Worm (Caenorhabditis elegans) whole organism, young adult: ENCODE data around the gene C06E7.4.

Experiments
- B0261.1 ChIP-seq: sonication (generic microtip); optimal IDR thresholded peaks from 2 replicates; lab custom pipeline; 2016; ENCODE audit warnings: mild to moderate bottlenecking, missing genetic modification characterization, moderate library complexity, missing compliant biosample characterization
- C17E4.6 ChIP-seq: fragments of 200-800 bp; sonication (Bioruptor generic); IDR thresholded peaks from 2 replicates; pipeline ENCODE4 v1.3.6; 2022; ENCODE audit warnings: missing genetic modification reagents, missing genetic modification characterization, missing compliant biosample characterization
- F37B4.10 ChIP-seq: fragments of 200-800 bp; sonication (Bioruptor generic); IDR thresholded peaks from 2 replicates; pipeline ENCODE4 v1.3.6; 2022; ENCODE audit warnings: missing genetic modification characterization, missing compliant biosample characterization
- F39B2.1 ChIP-seq: fragments of 200-800 bp; sonication (Bioruptor generic); IDR thresholded peaks from 2 replicates; pipeline ENCODE4 v1.3.6; 2022; ENCODE audit warnings: missing genetic modification reagents, missing genetic modification characterization, missing compliant biosample characterization
- F49E8.2 ChIP-seq: sonication (generic microtip); optimal IDR thresholded peaks from 3 replicates; lab custom pipeline; 2017; ENCODE audit warnings: missing genetic modification characterization, mild to moderate bottlenecking, missing compliant biosample characterization, antibody characterized with exemption, moderate library complexity; ENCODE audit not compliant: insufficient read depth
- Y95B8A.8 ChIP-seq: fragments of 200-800 bp; sonication (Bioruptor generic); IDR thresholded peaks from 2 replicates; pipeline ENCODE4 v1.3.6; 2022; ENCODE audit warnings: missing genetic modification reagents, missing genetic modification characterization, missing compliant biosample characterization
- ama-1 ChIP-seq, 3 experiments: fragments of 150-350 bp in 1 of 3; sonication (generic microtip) in 2 of 3; optimal IDR thresholded peaks; 2 replicates each; lab custom pipeline; 2014 to 2018; ENCODE audit warnings: missing biosample characterization in 2 of 3, missing genetic modification characterization in 2 of 3, missing genetic modification reagents in 2 of 3
- cebp-1 ChIP-seq, 2 experiments: fragments of 200-800 bp in 1 of 2; sonication (Bioruptor generic) in 1 of 2; sonication (generic microtip) in 1 of 2; IDR thresholded peaks in 1 of 2; optimal IDR thresholded peaks in 1 of 2; 2 replicates each; pipeline versions ENCODE4 v1.3.6 to Lab custom; 2017 to 2022; ENCODE audit warnings: missing compliant biosample characterization in 2 of 2, missing genetic modification characterization in 2 of 2, mild to moderate bottlenecking in 1 of 2, missing genetic modification reagents in 1 of 2, moderate library complexity in 1 of 2
- ceh-79 ChIP-seq: sonication (generic microtip); optimal IDR thresholded peaks from 2 replicates; lab custom pipeline; 2017; ENCODE audit warnings: mild to moderate bottlenecking, missing genetic modification characterization, missing compliant biosample characterization
- dpff-1 ChIP-seq: sonication (generic microtip); optimal IDR thresholded peaks from 2 replicates; lab custom pipeline; 2017; ENCODE audit warnings: mild to moderate bottlenecking, missing genetic modification characterization, missing compliant biosample characterization
- efl-1 ChIP-seq: fragments of 150-350 bp; optimal IDR thresholded peaks from 2 replicates; lab custom pipeline; 2014; ENCODE audit warnings: missing biosample characterization, missing genetic modification reagents, missing genetic modification characterization
- ets-4 ChIP-seq: fragments of 200-800 bp; sonication (Bioruptor generic); optimal IDR thresholded peaks from 2 replicates; lab custom pipeline; 2018; ENCODE audit warnings: mild to moderate bottlenecking, missing genetic modification characterization, missing compliant biosample characterization
- hmg-1.2 ChIP-seq: fragments of 200-800 bp; sonication (Bioruptor generic); IDR thresholded peaks from 2 replicates; pipeline ENCODE4 v1.3.6; 2022; ENCODE audit warnings: missing genetic modification reagents, missing genetic modification characterization, missing compliant biosample characterization
- hrde-1 ChIP-seq: sonication (generic microtip); optimal IDR thresholded peaks from 2 replicates; lab custom pipeline; 2016; ENCODE audit warnings: missing genetic modification characterization, mild to moderate bottlenecking, missing compliant biosample characterization, moderate library complexity, missing genotype, missing genetic modification reagents, borderline replicate concordance
- hsf-1 ChIP-seq: fragments of 200-800 bp; sonication (Bioruptor generic); IDR thresholded peaks from 2 replicates; pipeline ENCODE4 v1.3.6; 2022; ENCODE audit warnings: missing genetic modification reagents, missing genetic modification characterization, missing compliant biosample characterization
- let-526 ChIP-seq: fragments of 200-800 bp; sonication (Bioruptor generic); IDR thresholded peaks from 2 replicates; pipeline ENCODE4 v1.3.6; 2022; ENCODE audit warnings: missing genetic modification reagents, missing genetic modification characterization, missing compliant biosample characterization
- lin-54 ChIP-seq: fragments of 200-800 bp; sonication (Bioruptor generic); optimal IDR thresholded peaks from 2 replicates; lab custom pipeline; 2018; ENCODE audit warnings: mild to moderate bottlenecking, missing genetic modification characterization, missing compliant biosample characterization
- lir-1 ChIP-seq: fragments of 200-800 bp; sonication (Bioruptor generic); conservative IDR thresholded peaks from 2 replicates; pipeline ENCODE4 v1.3.6; 2022; ENCODE audit warnings: missing genetic modification reagents, missing genetic modification characterization, missing compliant biosample characterization
- madf-3 ChIP-seq: fragments of 200-800 bp; sonication (Bioruptor generic); IDR thresholded peaks from 2 replicates; pipeline ENCODE4 v1.3.6; 2022; ENCODE audit warnings: missing genetic modification reagents, missing genetic modification characterization, missing compliant biosample characterization
- nhr-179 ChIP-seq: sonication (generic microtip); optimal IDR thresholded peaks from 2 replicates; lab custom pipeline; 2016; ENCODE audit warnings: mild to moderate bottlenecking, missing genetic modification characterization, missing compliant biosample characterization
- nhr-90 ChIP-seq: sonication (generic microtip); optimal IDR thresholded peaks from 2 replicates; lab custom pipeline; 2016; ENCODE audit warnings: missing genotype, mild to moderate bottlenecking, missing genetic modification characterization, missing compliant biosample characterization
- rec-8 ChIP-seq, 2 experiments: sonication (generic microtip); optimal IDR thresholded peaks; 2 replicates each; lab custom pipeline; 2016; ENCODE audit warnings: mild to moderate bottlenecking in 2 of 2, missing genetic modification characterization in 2 of 2, missing genetic modification reagents in 2 of 2, missing genotype in 2 of 2, missing biosample characterization in 1 of 2, missing compliant biosample characterization in 1 of 2, moderate library complexity in 1 of 2
- rpc-1 ChIP-seq, 2 experiments: fragments of 150-350 bp in 1 of 2; sonication (generic microtip) in 1 of 2; optimal IDR thresholded peaks; 2 replicates each; lab custom pipeline; 2014 to 2018; ENCODE audit warnings: missing biosample characterization in 1 of 2, missing genetic modification characterization in 1 of 2, missing genetic modification reagents in 1 of 2, missing genotype in 1 of 2
- sdz-38 ChIP-seq: sonication (generic microtip); optimal IDR thresholded peaks from 2 replicates; lab custom pipeline; 2016; ENCODE audit warnings: missing genotype, missing genetic modification characterization, missing compliant biosample characterization
- snpc-4 ChIP-seq, 5 experiments: fragments of 150-350 bp in 1 of 5; sonication (generic microtip) in 4 of 5; optimal IDR thresholded peaks; 2 replicates each; lab custom pipeline; 2014 to 2018; ENCODE audit warnings: missing genetic modification characterization in 5 of 5, missing biosample characterization in 3 of 5, antibody characterized with exemption in 2 of 5, mild to moderate bottlenecking in 2 of 5, missing compliant biosample characterization in 2 of 5, missing genotype in 2 of 5, moderate library complexity in 2 of 5, missing genetic modification reagents in 1 of 5
- somi-1 ChIP-seq: fragments of 200-800 bp; sonication (Bioruptor generic); optimal IDR thresholded peaks from 2 replicates; lab custom pipeline; 2018; ENCODE audit warnings: mild to moderate bottlenecking, missing genetic modification characterization, missing compliant biosample characterization
- tbp1 ChIP-seq: fragments of 200-800 bp; sonication (Bioruptor generic); optimal IDR thresholded peaks from 2 replicates; lab custom pipeline; 2018; ENCODE audit warnings: mild to moderate bottlenecking, missing genetic modification characterization, missing compliant biosample characterization
- ztf-18 ChIP-seq: sonication (generic microtip); optimal IDR thresholded peaks from 2 replicates; lab custom pipeline; 2016; ENCODE audit warnings: missing genotype, mild to moderate bottlenecking, missing genetic modification characterization, missing compliant biosample characterization
- ztf-25 ChIP-seq: fragments of 200-800 bp; sonication (Bioruptor generic); IDR thresholded peaks from 2 replicates; pipeline ENCODE4 v1.3.6; 2022; ENCODE audit warnings: missing genetic modification reagents, missing genetic modification characterization, missing compliant biosample characterization
- ztf-26 ChIP-seq: sonication (generic microtip); optimal IDR thresholded peaks from 2 replicates; lab custom pipeline; 2017; ENCODE audit warnings: missing genetic modification characterization, missing compliant biosample characterization
- ztf-6 ChIP-seq: fragments of 200-800 bp; sonication (Bioruptor generic); IDR thresholded peaks from 2 replicates; pipeline ENCODE4 v1.3.6; 2022; ENCODE audit warnings: missing genetic modification reagents, missing genetic modification characterization, missing compliant biosample characterization

The C06E7.4 gene

DNA sequence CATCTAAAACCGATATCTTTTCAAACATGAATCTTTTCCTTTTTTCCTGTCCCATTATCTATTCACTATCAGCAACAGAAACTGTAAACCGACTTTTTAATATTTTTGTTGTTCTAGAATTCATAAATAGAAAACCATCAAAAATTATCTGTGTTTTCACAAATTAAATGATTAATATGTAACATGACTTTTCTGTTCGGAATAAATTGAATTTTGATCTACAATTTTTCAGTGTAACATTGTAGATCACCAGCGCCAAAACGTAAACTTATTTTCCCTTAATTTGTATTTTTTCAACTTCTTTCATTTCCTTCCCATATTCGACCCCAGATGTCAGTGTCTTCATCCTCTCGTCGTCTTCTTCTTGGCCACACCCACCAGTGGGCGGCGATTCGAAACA, 31.5 kb upstream of the C06E7.4 start, which contains the start of gene H04M03.3:
H04M03.3 (plus strand) TSS at position 301 of the 400 bp plus-strand sequence.
- TF ChIP-seq efl-1 (GFP tag; lab: Kevin White, UChicago) (peak; percentile 8), F37B4.10 (GFP tag; lab: Robert Waterston, UW) (no peak)

DNA sequence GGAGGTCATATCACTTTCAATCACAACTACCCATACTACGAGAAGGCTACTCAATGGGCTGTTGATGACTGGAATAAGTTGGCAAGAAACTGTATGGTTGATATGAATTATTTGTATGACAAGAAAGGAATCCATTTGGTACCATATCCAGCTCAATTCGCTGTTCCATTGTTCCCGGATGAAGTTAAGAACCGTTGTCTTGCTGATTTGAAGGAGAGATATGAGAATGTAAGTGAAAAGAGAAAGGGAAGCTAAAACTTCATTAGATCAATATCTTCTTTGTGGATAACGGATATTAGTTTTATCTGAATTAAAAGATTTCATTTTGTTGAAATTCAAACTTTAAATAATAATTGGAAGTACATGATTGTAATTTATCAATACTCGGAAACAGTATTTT, 26.8 kb upstream of the C06E7.4 start:
- no peak for TF ChIP-seq snpc-4 (GFP tag; optimal IDR thresholded peaks at IDR 0.05; lab: Kevin White, UChicago)
- no peak for TF ChIP-seq snpc-4 (tag; optimal IDR thresholded peaks at IDR 0.05; lab: Kevin White, UChicago)
- TF ChIP-seq F39B2.1 (GFP tag; lab: Robert Waterston, UW): no peak
- TF ChIP-seq ama-1 (optimal IDR thresholded peaks at IDR 0.05; lab: Kevin White, UChicago): no peak
- TF ChIP-seq ama-1 (GFP tag; optimal IDR thresholded peaks at IDR 0.05; lab: Kevin White, UChicago): no peak
- no peak for TF ChIP-seq ztf-26 (tag; lab: Kevin White, UChicago)
- TF ChIP-seq ets-4 (GFP tag; lab: Kevin White, UChicago): no peak
- no peak for TF ChIP-seq somi-1 (GFP tag; lab: Kevin White, UChicago)
- no peak for TF ChIP-seq madf-3 (GFP tag; lab: Robert Waterston, UW)
- TF ChIP-seq, all 124 proteins: peak for 0

DNA sequence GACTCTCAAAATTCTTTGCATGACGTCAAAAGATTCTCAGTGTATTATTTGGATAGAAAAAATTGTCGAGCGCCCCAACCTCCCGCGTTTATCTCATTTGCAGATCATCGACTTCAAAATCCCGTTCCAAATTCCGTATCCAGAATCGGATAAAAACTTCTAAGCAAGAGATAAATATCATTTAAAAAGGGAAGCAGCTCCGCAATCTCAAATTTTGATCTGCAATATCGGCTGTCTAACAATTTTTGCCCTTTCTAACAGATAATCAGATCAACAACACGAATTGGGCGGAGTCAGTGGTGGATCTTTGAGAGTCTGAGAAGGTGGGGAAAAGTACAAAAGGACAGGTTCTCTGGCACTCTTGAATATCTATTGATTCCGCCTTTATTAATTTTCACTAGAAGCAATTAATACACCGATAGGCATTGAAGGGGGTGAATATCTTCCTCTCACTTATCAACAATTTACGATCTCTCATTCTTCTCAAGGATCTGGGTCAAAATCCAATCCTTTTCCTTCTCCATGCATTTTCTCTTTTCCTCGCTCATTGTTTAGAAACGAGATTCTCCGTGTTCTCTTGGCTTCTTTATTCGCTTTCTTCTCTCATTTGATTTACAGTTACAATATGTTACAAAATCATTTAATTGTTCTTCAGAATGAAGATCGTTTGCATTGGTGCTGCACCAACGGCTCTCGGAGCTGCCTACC, 25.6 kb upstream of the C06E7.4 start, which contains the start of gene glf-1:
glf-1 (plus strand) TSS at position 656 of the 708 bp plus-strand sequence.
- no peak for TF ChIP-seq lin-54 (GFP tag; lab: Kevin White, UChicago)
- TF ChIP-seq C17E4.6 (GFP tag; lab: Robert Waterston, UW): no peak
- no peak for TF ChIP-seq F49E8.2 (tag; lab: Kevin White, UChicago)
- no peak for TF ChIP-seq tbp1 (GFP tag; lab: Kevin White, UChicago)
- no peak for TF ChIP-seq B0261.1 (tag; lab: Kevin White, UChicago)
- no peak for TF ChIP-seq dpff-1 (tag; lab: Kevin White, UChicago)
- no peak for TF ChIP-seq nhr-179 (tag; lab: Kevin White, UChicago)
- TF ChIP-seq rpc-1 (optimal IDR thresholded peaks at IDR 0.05; lab: Kevin White, UChicago): no peak
- no peak for TF ChIP-seq rpc-1 (tag; optimal IDR thresholded peaks at IDR 0.05; lab: Kevin White, UChicago)
- TF ChIP-seq ztf-25 (GFP tag; lab: Robert Waterston, UW): no peak
- no peak for TF ChIP-seq hrde-1 (tag; lab: Kevin White, UChicago)
- TF ChIP-seq let-526 (GFP tag; lab: Robert Waterston, UW): no peak
- TF ChIP-seq hmg-1.2 (GFP tag; lab: Robert Waterston, UW): no peak
- no peak for TF ChIP-seq nhr-90 (tag; lab: Kevin White, UChicago)

DNA sequence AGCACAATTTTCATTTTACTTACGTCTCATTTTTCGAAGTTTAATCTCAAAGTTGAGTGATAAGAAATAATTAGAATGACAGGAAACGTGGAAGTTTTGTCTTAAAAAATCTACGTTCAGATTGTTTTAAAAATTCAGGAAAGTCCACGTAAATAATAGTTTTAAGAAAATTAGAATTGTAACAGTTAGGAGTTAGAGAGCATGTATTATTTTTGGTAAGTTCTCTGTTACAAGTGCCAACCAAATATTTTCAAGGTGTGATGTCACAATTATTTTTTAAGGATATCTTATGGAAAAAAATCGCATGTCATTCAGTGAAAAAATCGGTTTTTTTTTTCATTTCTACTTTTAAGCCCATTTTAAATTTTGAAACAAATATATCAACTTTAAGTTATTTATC, 24.7 kb upstream of the C06E7.4 start, which contains the start of gene H04M03.11:
H04M03.11 (minus strand) TSS at position 101 of the 400 bp plus-strand sequence.
- TF ChIP-seq cebp-1 (GFP tag; IDR thresholded peaks at IDR 0.05; lab: Robert Waterston, UW) (no peak), cebp-1 (tag; optimal IDR thresholded peaks at IDR 0.05; lab: Kevin White, UChicago) (no peak), hsf-1 (GFP tag; lab: Robert Waterston, UW) (no peak), lin-54 (GFP tag; lab: Kevin White, UChicago) (no peak), sdz-38 (tag; lab: Kevin White, UChicago) (no peak), ztf-6 (GFP tag; lab: Robert Waterston, UW) (no peak), rec-8 (tag; optimal IDR thresholded peaks at IDR 0.05; lab: Kevin White, UChicago) (no peak)

DNA sequence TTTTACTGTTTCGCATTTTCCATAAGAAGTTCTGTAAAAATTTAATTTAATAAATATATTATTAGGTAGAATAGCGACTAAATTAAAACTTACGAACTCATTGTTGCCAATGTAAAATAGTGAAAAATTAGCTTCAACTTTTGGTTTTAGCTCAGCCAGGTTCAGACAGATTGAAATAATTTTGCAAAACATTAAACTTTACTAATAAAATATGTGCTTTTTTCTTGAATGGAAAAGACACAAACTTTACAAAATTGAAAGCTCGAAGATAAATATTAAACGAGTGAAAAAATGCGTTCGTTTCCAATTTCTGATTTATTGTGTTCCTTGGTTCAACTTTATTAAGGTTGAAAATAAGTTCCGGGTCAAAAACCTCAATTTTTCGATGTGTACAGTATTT, 20.1 kb upstream of the C06E7.4 start, which contains the start of gene srv-22:
srv-22 (minus strand) TSS at position 101 of the 400 bp plus-strand sequence.
- TF ChIP-seq rpc-1 (optimal IDR thresholded peaks at IDR 0.05; lab: Kevin White, UChicago) (no peak), rpc-1 (tag; optimal IDR thresholded peaks at IDR 0.05; lab: Kevin White, UChicago) (no peak), F39B2.1 (GFP tag; lab: Robert Waterston, UW) (no peak), ceh-79 (tag; lab: Kevin White, UChicago) (no peak), ama-1 (optimal IDR thresholded peaks at IDR 0.05; lab: Kevin White, UChicago) (no peak), ama-1 (GFP tag; optimal IDR thresholded peaks at IDR 0.05; lab: Kevin White, UChicago) (no peak), lir-1 (GFP tag; lab: Robert Waterston, UW) (no peak), Y95B8A.8 (GFP tag; lab: Robert Waterston, UW) (no peak), ztf-18 (tag; lab: Kevin White, UChicago) (no peak)
